Fruit fly (Drosophila melanogaster) whole organism, prepupa: Measurements from ENCODE around the gene Dad1.

Experiments used
- Blimp-1 ChIP-seq: fragments of 200-800 bp; sonication (Bioruptor generic); optimal IDR thresholded peaks from 3 replicates; lab custom pipeline; 2017; ENCODE audit warnings: missing biosample characterization, missing genetic modification characterization, mild to moderate bottlenecking, moderate library complexity, missing genetic modification reagents
- CG16779 ChIP-seq: fragments of 200-800 bp; sonication (Bioruptor generic); optimal IDR thresholded peaks from 3 replicates; lab custom pipeline; 2017; ENCODE audit warnings: missing biosample characterization, mild to moderate bottlenecking, missing genetic modification characterization
- CG3919 ChIP-seq: fragments of 200-800 bp; sonication (Bioruptor generic); optimal IDR thresholded peaks from 3 replicates; lab custom pipeline; 2016; ENCODE audit warnings: missing biosample characterization, missing genetic modification characterization
- Eip78C ChIP-seq: fragments of 200-800 bp; sonication (Bioruptor generic); peaks from one replicate; lab custom pipeline; 2016; ENCODE audit warnings: missing biosample characterization, missing genetic modification characterization
- Hr39 ChIP-seq: fragments of 200-800 bp; sonication (Bioruptor generic); optimal IDR thresholded peaks from 2 replicates; lab custom pipeline; 2016; ENCODE audit warnings: missing biosample characterization, missing genetic modification characterization
- Lpt ChIP-seq: fragments of 200-800 bp; sonication (Bioruptor generic); optimal IDR thresholded peaks from 3 replicates; lab custom pipeline; 2016; ENCODE audit warnings: missing biosample characterization, missing genetic modification characterization
- Sox102F ChIP-seq: fragments of 200-800 bp; sonication (Bioruptor generic); optimal IDR thresholded peaks from 2 replicates; lab custom pipeline; 2016; ENCODE audit warnings: missing biosample characterization, mild to moderate bottlenecking, missing genetic modification characterization
- vri ChIP-seq: fragments of 200-800 bp; sonication (Bioruptor generic); optimal IDR thresholded peaks from 3 replicates; lab custom pipeline; 2016; ENCODE audit warnings: missing biosample characterization, mild to moderate bottlenecking, missing genetic modification characterization

DNA sequence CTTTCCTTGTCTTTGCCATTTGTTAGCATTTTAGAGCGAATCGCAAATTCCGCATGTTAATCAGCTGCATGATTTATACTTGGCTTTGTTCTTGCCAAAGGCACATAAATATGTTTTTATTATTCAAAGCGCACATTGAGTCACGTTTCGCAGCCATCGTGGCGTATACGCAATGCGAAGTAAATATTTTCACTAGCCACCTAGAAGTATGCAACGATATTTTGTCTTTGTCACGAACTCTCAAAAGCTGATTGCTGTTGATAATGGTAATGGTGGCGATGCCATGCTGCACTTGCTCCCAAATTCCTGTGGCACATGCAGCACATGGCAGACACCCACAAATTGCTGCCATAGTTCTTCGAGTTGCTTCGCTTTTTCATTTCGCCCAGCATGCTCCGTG is 49.2 kb downstream of the Dad1 start:
- TF ChIP-seq Hr39 (GFP tag; lab: Kevin White, UChicago), result no peak
- TF ChIP-seq Blimp-1, result no peak
- TF ChIP-seq vri (GFP tag; lab: Kevin White, UChicago), result no peak
- TF ChIP-seq Sox102F (GFP tag; lab: Kevin White, UChicago), result no peak
- no peak for TF ChIP-seq Lpt
- peak; percentile 73 for TF ChIP-seq Eip78C (GFP tag; lab: Kevin White, UChicago)
- TF ChIP-seq CG3919 (GFP tag; lab: Kevin White, UChicago), result peak; percentile 6
- TF ChIP-seq CG16779, result no peak
